Fruit fly (Drosophila melanogaster) whole organism, prepupa: ENCODE results near the gene CG13045.
A peak's percentile ranks its signal among the peaks of the same experiment; 100 is the strongest.

Source experiments
- Blimp-1 ChIP-seq: fragments of 200-800 bp; sonication (Bioruptor generic); optimal IDR thresholded peaks from 3 replicates; lab custom pipeline; 2017; ENCODE audit warnings: missing biosample characterization, missing genetic modification characterization, mild to moderate bottlenecking, moderate library complexity, missing genetic modification reagents
- CG11762 ChIP-seq: fragments of 200-800 bp; sonication (Bioruptor generic); optimal IDR thresholded peaks from 3 replicates; lab custom pipeline; 2016; ENCODE audit warnings: missing biosample characterization, missing genetic modification characterization; ENCODE audit not compliant: insufficient read depth
- CG11902 ChIP-seq: fragments of 200-800 bp; sonication (Bioruptor generic); optimal IDR thresholded peaks from 3 replicates; lab custom pipeline; 2016; ENCODE audit warnings: missing biosample characterization, missing genetic modification characterization
- CG15336 ChIP-seq: fragments of 200-800 bp; sonication (Bioruptor generic); IDR thresholded peaks from 2 replicates; pipeline ENCODE4 v1.3.6; 2022; ENCODE audit warnings: missing biosample characterization, missing genetic modification characterization
- CG16779 ChIP-seq: fragments of 200-800 bp; sonication (Bioruptor generic); optimal IDR thresholded peaks from 3 replicates; lab custom pipeline; 2017; ENCODE audit warnings: missing biosample characterization, mild to moderate bottlenecking, missing genetic modification characterization
- CG3032 ChIP-seq: fragments of 200-800 bp; optimal IDR thresholded peaks from 2 replicates; lab custom pipeline; 2019; ENCODE audit warnings: missing biosample characterization, mild to moderate bottlenecking, missing genetic modification characterization, moderate library complexity
- CG31627 ChIP-seq: fragments of 200-800 bp; sonication (Bioruptor generic); optimal IDR thresholded peaks from 3 replicates; lab custom pipeline; 2016; ENCODE audit warnings: missing biosample characterization, missing genetic modification characterization
- CG32006 ChIP-seq: fragments of 200-800 bp; sonication (Bioruptor generic); optimal IDR thresholded peaks from 3 replicates; lab custom pipeline; 2017; ENCODE audit warnings: missing biosample characterization, mild to moderate bottlenecking, missing genetic modification characterization
- CG34406 ChIP-seq: fragments of 200-800 bp; sonication (Bioruptor generic); optimal IDR thresholded peaks from 3 replicates; lab custom pipeline; 2016; ENCODE audit warnings: missing biosample characterization, missing genetic modification characterization
- CG3919 ChIP-seq: fragments of 200-800 bp; sonication (Bioruptor generic); optimal IDR thresholded peaks from 3 replicates; lab custom pipeline; 2016; ENCODE audit warnings: missing biosample characterization, missing genetic modification characterization
- CG4318 ChIP-seq: fragments of 200-800 bp; sonication (Bioruptor generic); optimal IDR thresholded peaks from 3 replicates; lab custom pipeline; 2017; ENCODE audit warnings: missing biosample characterization, mild to moderate bottlenecking, missing genetic modification characterization
- CG6276 ChIP-seq: fragments of 200-800 bp; sonication (Bioruptor generic); optimal IDR thresholded peaks from 2 replicates; lab custom pipeline; 2017; ENCODE audit warnings: missing biosample characterization, mild to moderate bottlenecking, missing genetic modification characterization
- CG6792 ChIP-seq: fragments of 200-800 bp; sonication (Bioruptor generic); optimal IDR thresholded peaks from 3 replicates; lab custom pipeline; 2016; ENCODE audit warnings: missing biosample characterization, missing genetic modification characterization
- CG6808 ChIP-seq: fragments of 200-800 bp; sonication (Bioruptor generic); optimal IDR thresholded peaks from 3 replicates; lab custom pipeline; 2017; ENCODE audit warnings: missing biosample characterization, missing genetic modification characterization, mild to moderate bottlenecking, moderate library complexity, missing genetic modification reagents
- CG8119 ChIP-seq: fragments of 200-800 bp; sonication (Bioruptor generic); IDR thresholded peaks from 3 replicates; pipeline ENCODE4 v1.3.6; 2022; ENCODE audit warnings: missing biosample characterization, missing genetic modification characterization
- CG8319 ChIP-seq: fragments of 200-800 bp; sonication (Bioruptor generic); optimal IDR thresholded peaks from 3 replicates; lab custom pipeline; 2016; ENCODE audit warnings: missing biosample characterization, missing genetic modification characterization
- CG8632 ChIP-seq: fragments of 200-800 bp; sonication (Bioruptor generic); optimal IDR thresholded peaks from 3 replicates; lab custom pipeline; 2016; ENCODE audit warnings: missing biosample characterization, missing genetic modification characterization
- CG9139 ChIP-seq: fragments of 200-800 bp; sonication (Bioruptor generic); optimal IDR thresholded peaks from 3 replicates; lab custom pipeline; 2017; ENCODE audit warnings: missing biosample characterization, mild to moderate bottlenecking, missing genetic modification characterization
- Eip78C ChIP-seq: fragments of 200-800 bp; sonication (Bioruptor generic); peaks from one replicate; lab custom pipeline; 2016; ENCODE audit warnings: missing biosample characterization, missing genetic modification characterization
- Eip93F ChIP-seq: fragments of 200-800 bp; sonication (Bioruptor generic); optimal IDR thresholded peaks from 2 replicates; lab custom pipeline; 2016; ENCODE audit warnings: missing biosample characterization, mild to moderate bottlenecking, missing genetic modification characterization
- Ets21C ChIP-seq: fragments of 200-800 bp; sonication (Bioruptor generic); optimal IDR thresholded peaks from 3 replicates; lab custom pipeline; 2016; ENCODE audit warnings: missing biosample characterization, missing genetic modification characterization
- Ets96B ChIP-seq: fragments of 200-800 bp; optimal IDR thresholded peaks from 2 replicates; lab custom pipeline; 2019; ENCODE audit warnings: missing biosample characterization, mild to moderate bottlenecking, missing genetic modification characterization, moderate library complexity
- Gug ChIP-seq: fragments of 200-800 bp; sonication (Bioruptor generic); IDR thresholded peaks from 2 replicates; pipeline ENCODE4 v1.3.6; 2022; ENCODE audit warnings: missing biosample characterization, missing genetic modification characterization
- Hr38 ChIP-seq: sonication (Bioruptor generic); optimal IDR thresholded peaks from 2 replicates; lab custom pipeline; 2016; ENCODE audit warnings: missing biosample characterization, missing genetic modification characterization
- Hr39 ChIP-seq: fragments of 200-800 bp; sonication (Bioruptor generic); optimal IDR thresholded peaks from 2 replicates; lab custom pipeline; 2016; ENCODE audit warnings: missing biosample characterization, missing genetic modification characterization
- Hr4 ChIP-seq: fragments of 200-800 bp; sonication (Bioruptor generic); optimal IDR thresholded peaks from 3 replicates; lab custom pipeline; 2016; ENCODE audit warnings: missing biosample characterization, missing genetic modification characterization
- Lpt ChIP-seq: fragments of 200-800 bp; sonication (Bioruptor generic); optimal IDR thresholded peaks from 3 replicates; lab custom pipeline; 2016; ENCODE audit warnings: missing biosample characterization, missing genetic modification characterization
- OdsH ChIP-seq: fragments of 200-800 bp; sonication (Bioruptor generic); optimal IDR thresholded peaks from 3 replicates; lab custom pipeline; 2016; ENCODE audit warnings: missing biosample characterization, missing genetic modification characterization
- Smox ChIP-seq: fragments of 200-800 bp; sonication (Bioruptor generic); optimal IDR thresholded peaks from 3 replicates; lab custom pipeline; 2016; ENCODE audit warnings: missing biosample characterization, missing genetic modification characterization
- Sox102F ChIP-seq: fragments of 200-800 bp; sonication (Bioruptor generic); optimal IDR thresholded peaks from 2 replicates; lab custom pipeline; 2016; ENCODE audit warnings: missing biosample characterization, mild to moderate bottlenecking, missing genetic modification characterization
- Sox15 ChIP-seq: fragments of 200-800 bp; sonication (Bioruptor generic); optimal IDR thresholded peaks from 3 replicates; lab custom pipeline; 2016; ENCODE audit warnings: missing biosample characterization, missing genetic modification characterization
- achi ChIP-seq: fragments of 200-800 bp; sonication (Bioruptor generic); optimal IDR thresholded peaks from 3 replicates; lab custom pipeline; 2016; ENCODE audit warnings: missing biosample characterization, missing genetic modification characterization
- dac ChIP-seq: fragments of 200-800 bp; sonication (Bioruptor generic); optimal IDR thresholded peaks from 2 replicates; lab custom pipeline; 2017; ENCODE audit warnings: missing biosample characterization, mild to moderate bottlenecking, missing genetic modification characterization
- dsx ChIP-seq: fragments of 200-800 bp; optimal IDR thresholded peaks from 3 replicates; lab custom pipeline; 2019; ENCODE audit warnings: missing biosample characterization, mild to moderate bottlenecking, missing genetic modification characterization, moderate library complexity; ENCODE audit not compliant: poor library complexity, severe bottlenecking
- eg ChIP-seq: fragments of 200-800 bp; sonication (Bioruptor generic); IDR thresholded peaks from 3 replicates; pipeline ENCODE4 v1.3.6; 2022; ENCODE audit warnings: missing biosample characterization, missing genetic modification characterization
- esn ChIP-seq: fragments of 200-800 bp; sonication (Bioruptor generic); optimal IDR thresholded peaks from 2 replicates; lab custom pipeline; 2016; ENCODE audit warnings: missing biosample characterization, mild to moderate bottlenecking, missing genetic modification characterization, moderate library complexity
- fd59A ChIP-seq: fragments of 200-800 bp; sonication (Bioruptor generic); optimal IDR thresholded peaks from 2 replicates; lab custom pipeline; 2017; ENCODE audit warnings: missing biosample characterization, mild to moderate bottlenecking, missing genetic modification characterization, missing genetic modification reagents
- fd85E ChIP-seq: fragments of 200-800 bp; sonication (Bioruptor generic); optimal IDR thresholded peaks from 3 replicates; lab custom pipeline; 2016; ENCODE audit warnings: missing biosample characterization, missing genetic modification characterization
- fkh ChIP-seq: fragments of 200-800 bp; sonication (Bioruptor generic); optimal IDR thresholded peaks from 3 replicates; lab custom pipeline; 2017; ENCODE audit warnings: missing biosample characterization, mild to moderate bottlenecking, missing genetic modification characterization, moderate library complexity
- lz ChIP-seq: fragments of 200-800 bp; sonication (Bioruptor generic); optimal IDR thresholded peaks from 3 replicates; lab custom pipeline; 2016; ENCODE audit warnings: missing biosample characterization, missing genetic modification characterization
- net ChIP-seq: fragments of 200-800 bp; sonication (Bioruptor generic); optimal IDR thresholded peaks from 3 replicates; lab custom pipeline; 2016; ENCODE audit warnings: missing biosample characterization, missing genetic modification characterization
- salr ChIP-seq, 2 experiments: fragments of 200-800 bp; sonication (Bioruptor generic); optimal IDR thresholded peaks; 3 replicates each; lab custom pipeline; 2016 to 2018; ENCODE audit warnings: missing biosample characterization in 2 of 2, missing genetic modification characterization in 2 of 2, mild to moderate bottlenecking in 1 of 2

CG13045 gene

dm6 chr3L:16268106-16268733 is 22.5 kb downstream of the CG13045 start, which contains the start of gene CG4950 (continued):
- TF ChIP-seq lz (peak; percentile 19), CG8632 (GFP tag; lab: Kevin White, UChicago) (peak; percentile 30), Sox15 (peak; percentile 32), CG16779 (tag; lab: Kevin White, UChicago) (peak; percentile 15), Hr39 (GFP tag; lab: Kevin White, UChicago) (peak; percentile 12), Eip93F (GFP tag; lab: Kevin White, UChicago) (no peak), dac (GFP tag; lab: Kevin White, UChicago) (no peak), fkh (GFP tag; lab: Kevin White, UChicago) (no peak), fd85E (no peak), Hr38 (GFP tag; lab: Kevin White, UChicago) (no peak), Blimp-1 (GFP tag; lab: Kevin White, UChicago) (no peak), CG34406 (GFP tag; lab: Kevin White, UChicago) (peak; percentile 25), CG4318 (GFP tag; lab: Kevin White, UChicago) (no peak), Smox (GFP tag; lab: Kevin White, UChicago) (peak; percentile 11), Hr4 (GFP tag; lab: Kevin White, UChicago) (peak; percentile 18), CG15336 (0 out of 2 replicates have a peak, but pooled peaks have one; percentile 22), CG31627 (peak; percentile 8), CG9139 (GFP tag; lab: Kevin White, UChicago) (peak; percentile 2), CG32006 (peak; percentile 49), esn (GFP tag; lab: Kevin White, UChicago) (no peak), OdsH (GFP tag; lab: Kevin White, UChicago) (peak; percentile 34), CG3919 (GFP tag; lab: Kevin White, UChicago) (peak; percentile 29), Gug (GFP tag; lab: Robert Waterston, UW) (peak; percentile 42; the same call in 1 of the 2 replicates), CG8319 (no peak), CG8119 (GFP tag; lab: Robert Waterston, UW) (peak; percentile 20; the same call in 1 of the 3 replicates), Ets21C (GFP tag; lab: Kevin White, UChicago) (no peak), dsx (GFP tag; lab: Kevin White, UChicago) (peak; percentile 52), CG6808 (peak; percentile 41), Lpt (GFP tag; lab: Kevin White, UChicago) (no peak), CG11762 (GFP tag; lab: Kevin White, UChicago) (no peak), CG11902 (GFP tag; lab: Kevin White, UChicago) (no peak), Sox102F (no peak), net (GFP tag; lab: Kevin White, UChicago) (peak; percentile 1)

- TF ChIP-seq fd59A (GFP tag; lab: Kevin White, UChicago) (no peak), achi (GFP tag; lab: Kevin White, UChicago) (no peak), CG31627 (no peak), CG11902 (GFP tag; lab: Kevin White, UChicago) (no peak), Eip78C (GFP tag; lab: Kevin White, UChicago) (no peak), esn (GFP tag; lab: Kevin White, UChicago) (no peak), CG6276 (GFP tag; lab: Kevin White, UChicago) (no peak), CG6792 (no peak)
Measured at dm6 chr3L:16265000-16265399, 25.8 kb downstream of the CG13045 start, which contains the start of the genes CG13051 and CG13069. Gene CG13051 (minus strand): TSS chr3L:16265100. Gene CG13069 (plus strand): TSS chr3L:16265385.

- no peak for TF ChIP-seq Ets96B
- TF ChIP-seq Sox15 = no peak
- TF ChIP-seq eg = no peak
- no peak for TF ChIP-seq CG6792
- no peak for TF ChIP-seq salr (GFP tag; optimal IDR thresholded peaks at IDR 0.05; lab: Kevin White, UChicago)
- TF ChIP-seq CG4318 (GFP tag; lab: Kevin White, UChicago) = no peak
- TF ChIP-seq CG3032 = no peak
- TF ChIP-seq, all 60 proteins: peak for 0
Measured at dm6 chr3L:16263043-16263442, 27.7 kb downstream of the CG13045 start, which contains the start of gene CG13070. Gene CG13070 (plus strand): TSS chr3L:16263343.
